Fruit fly (Drosophila melanogaster): Measurements from ENCODE around the gene aay.

- no peak for TF ChIP-seq Sox102F (GFP tag; optimal IDR thresholded peaks at IDR 0.05)
- TF ChIP-seq Gug (GFP tag; IDR thresholded peaks at IDR 0.05): no peak
- TF ChIP-seq OdsH (GFP tag; optimal IDR thresholded peaks at IDR 0.05): peak; percentile 4
- no peak for TF ChIP-seq acj6 (GFP tag; optimal IDR thresholded peaks at IDR 0.05)
- peak; percentile 4 for TF ChIP-seq CG16779 (tag; optimal IDR thresholded peaks at IDR 0.05)
- peak; percentile 23 for TF ChIP-seq spab (GFP tag; optimal IDR thresholded peaks at IDR 0.05)
Measured at dm6 chr3L:9397156-9397555, 25.9 kb upstream of the aay start.

All from whole organism, prepupa.